Worm (Caenorhabditis elegans) whole organism, young adult: Measurements from ENCODE around the gene glb-6.

Source experiments
- B0261.1 ChIP-seq: sonication (generic microtip); optimal IDR thresholded peaks from 2 replicates; lab custom pipeline; 2016; ENCODE audit warnings: mild to moderate bottlenecking, missing genetic modification characterization, moderate library complexity, missing compliant biosample characterization
- B0336.3 ChIP-seq: fragments of 200-800 bp; sonication (Bioruptor generic); IDR thresholded peaks from 2 replicates; pipeline ENCODE4 v1.3.6; 2022; ENCODE audit warnings: missing genetic modification characterization, missing compliant biosample characterization
- F23B12.7 ChIP-seq: sonication (generic microtip); optimal IDR thresholded peaks from 2 replicates; lab custom pipeline; 2017; ENCODE audit warnings: missing genetic modification characterization, mild to moderate bottlenecking, missing compliant biosample characterization, antibody characterized with exemption, moderate library complexity; ENCODE audit not compliant: insufficient read depth
- F37B4.10 ChIP-seq: fragments of 200-800 bp; sonication (Bioruptor generic); IDR thresholded peaks from 2 replicates; pipeline ENCODE4 v1.3.6; 2022; ENCODE audit warnings: missing genetic modification characterization, missing compliant biosample characterization
- K11D2.4 ChIP-seq: fragments of 200-800 bp; sonication (Bioruptor generic); IDR thresholded peaks from 2 replicates; pipeline ENCODE4 v1.3.6; 2022; ENCODE audit warnings: missing genetic modification reagents, missing genetic modification characterization, missing compliant biosample characterization
- Y53F4B.3 ChIP-seq: fragments of 200-800 bp; sonication (Bioruptor generic); IDR thresholded peaks from 2 replicates; pipeline ENCODE4 v1.3.6; 2022; ENCODE audit warnings: missing genetic modification reagents, missing genetic modification characterization, missing compliant biosample characterization
- Y53G8AR.9 ChIP-seq: fragments of 200-800 bp; sonication (Bioruptor generic); conservative IDR thresholded peaks from 2 replicates; pipeline ENCODE4 v1.3.6; 2022; ENCODE audit warnings: missing genetic modification reagents, missing genetic modification characterization, missing compliant biosample characterization
- Y79H2A.3 ChIP-seq: fragments of 200-800 bp; sonication (Bioruptor generic); conservative IDR thresholded peaks from 2 replicates; pipeline ENCODE4 v1.3.6; 2022; ENCODE audit warnings: missing genetic modification reagents, missing genetic modification characterization, missing compliant biosample characterization
- aptf-3 ChIP-seq: fragments of 200-800 bp; sonication (Bioruptor generic); IDR thresholded peaks from 2 replicates; pipeline ENCODE4 v1.3.6; 2022; ENCODE audit warnings: missing genetic modification characterization, missing compliant biosample characterization
- attf-5 ChIP-seq: fragments of 200-800 bp; sonication (Bioruptor generic); optimal IDR thresholded peaks from 2 replicates; lab custom pipeline; 2018; ENCODE audit warnings: mild to moderate bottlenecking, missing genetic modification characterization, missing compliant biosample characterization
- attf-6 ChIP-seq: fragments of 200-800 bp; sonication (Bioruptor generic); IDR thresholded peaks from 2 replicates; pipeline ENCODE4 v1.3.6; 2022; ENCODE audit warnings: missing genetic modification reagents, missing genetic modification characterization, missing compliant biosample characterization
- bed-2 ChIP-seq: fragments of 200-800 bp; sonication (Bioruptor generic); IDR thresholded peaks from 2 replicates; pipeline ENCODE4 v1.3.6; 2022; ENCODE audit warnings: missing genetic modification reagents, missing genetic modification characterization, missing compliant biosample characterization
- cebp-1 ChIP-seq, 2 experiments: fragments of 200-800 bp in 1 of 2; sonication (Bioruptor generic) in 1 of 2; sonication (generic microtip) in 1 of 2; IDR thresholded peaks in 1 of 2; optimal IDR thresholded peaks in 1 of 2; 2 replicates each; pipeline versions ENCODE4 v1.3.6 to Lab custom; 2017 to 2022; ENCODE audit warnings: missing compliant biosample characterization in 2 of 2, missing genetic modification characterization in 2 of 2, mild to moderate bottlenecking in 1 of 2, missing genetic modification reagents in 1 of 2, moderate library complexity in 1 of 2
- ceh-100 ChIP-seq: fragments of 200-800 bp; sonication (Bioruptor generic); IDR thresholded peaks from 2 replicates; pipeline ENCODE4 v1.3.6; 2022; ENCODE audit warnings: missing genetic modification reagents, missing genetic modification characterization, missing compliant biosample characterization
- ceh-40 ChIP-seq: fragments of 200-800 bp; sonication (Bioruptor generic); IDR thresholded peaks from 2 replicates; pipeline ENCODE4 v1.3.6; 2022; ENCODE audit warnings: missing genetic modification characterization, missing compliant biosample characterization
- ceh-58 ChIP-seq: fragments of 200-800 bp; sonication (Bioruptor generic); IDR thresholded peaks from 2 replicates; pipeline ENCODE4 v1.3.6; 2022; ENCODE audit warnings: missing genetic modification characterization, missing compliant biosample characterization
- ceh-91 ChIP-seq: fragments of 200-800 bp; sonication (Bioruptor generic); IDR thresholded peaks from 2 replicates; pipeline ENCODE4 v1.3.6; 2022; ENCODE audit warnings: missing genetic modification reagents, missing genetic modification characterization, missing compliant biosample characterization
- chd-7 ChIP-seq: sonication (generic microtip); optimal IDR thresholded peaks from 2 replicates; lab custom pipeline; 2016; ENCODE audit warnings: mild to moderate bottlenecking, missing genetic modification characterization, moderate library complexity, missing compliant biosample characterization
- dox-1 ChIP-seq: fragments of 200-800 bp; sonication (Bioruptor generic); IDR thresholded peaks from 2 replicates; pipeline ENCODE4 v1.3.6; 2022; ENCODE audit warnings: missing genetic modification reagents, missing genetic modification characterization, missing compliant biosample characterization
- egl-18 ChIP-seq: fragments of 200-800 bp; sonication (Bioruptor generic); IDR thresholded peaks from 2 replicates; pipeline ENCODE4 v1.3.6; 2022; ENCODE audit warnings: missing genetic modification reagents, missing genetic modification characterization, missing compliant biosample characterization
- ets-4 ChIP-seq: fragments of 200-800 bp; sonication (Bioruptor generic); optimal IDR thresholded peaks from 2 replicates; lab custom pipeline; 2018; ENCODE audit warnings: mild to moderate bottlenecking, missing genetic modification characterization, missing compliant biosample characterization
- fkh-3 ChIP-seq: sonication (generic microtip); optimal IDR thresholded peaks from 2 replicates; lab custom pipeline; 2016; ENCODE audit warnings: mild to moderate bottlenecking, missing genetic modification characterization, missing compliant biosample characterization
- gei-17 ChIP-seq: fragments of 200-800 bp; sonication (Bioruptor generic); optimal IDR thresholded peaks from 2 replicates; lab custom pipeline; 2018; ENCODE audit warnings: mild to moderate bottlenecking, missing genetic modification characterization, missing compliant biosample characterization
- him-1 ChIP-seq: sonication (generic microtip); optimal IDR thresholded peaks from 2 replicates; lab custom pipeline; 2016; ENCODE audit warnings: missing genotype, missing genetic modification reagents, missing genetic modification characterization, missing compliant biosample characterization
- hlh-12 ChIP-seq: sonication (generic microtip); optimal IDR thresholded peaks from 2 replicates; lab custom pipeline; 2016; ENCODE audit warnings: missing genetic modification characterization, missing compliant biosample characterization
- hsf-1 ChIP-seq: fragments of 200-800 bp; sonication (Bioruptor generic); IDR thresholded peaks from 2 replicates; pipeline ENCODE4 v1.3.6; 2022; ENCODE audit warnings: missing genetic modification reagents, missing genetic modification characterization, missing compliant biosample characterization
- lin-35 ChIP-seq, 3 experiments: fragments of 150-350 bp in 2 of 3; sonication (generic microtip) in 1 of 3; optimal IDR thresholded peaks; 2 replicates each; lab custom pipeline; 2014 to 2018; ENCODE audit warnings: missing biosample characterization in 3 of 3, missing genetic modification characterization in 3 of 3, missing genetic modification reagents in 3 of 3
- lin-40 ChIP-seq: sonication (generic microtip); optimal IDR thresholded peaks from 2 replicates; lab custom pipeline; 2016; ENCODE audit warnings: missing genetic modification characterization, mild to moderate bottlenecking, missing compliant biosample characterization, missing genotype, missing genetic modification reagents
- lin-54 ChIP-seq: fragments of 200-800 bp; sonication (Bioruptor generic); optimal IDR thresholded peaks from 2 replicates; lab custom pipeline; 2018; ENCODE audit warnings: mild to moderate bottlenecking, missing genetic modification characterization, missing compliant biosample characterization
- lir-1 ChIP-seq: fragments of 200-800 bp; sonication (Bioruptor generic); conservative IDR thresholded peaks from 2 replicates; pipeline ENCODE4 v1.3.6; 2022; ENCODE audit warnings: missing genetic modification reagents, missing genetic modification characterization, missing compliant biosample characterization
- madf-10 ChIP-seq: sonication (generic microtip); optimal IDR thresholded peaks from 2 replicates; lab custom pipeline; 2016; ENCODE audit warnings: mild to moderate bottlenecking, missing genetic modification characterization, missing compliant biosample characterization
- madf-6 ChIP-seq: fragments of 200-800 bp; sonication (Bioruptor generic); IDR thresholded peaks from 2 replicates; pipeline ENCODE4 v1.3.6; 2022; ENCODE audit warnings: missing genetic modification reagents, missing genetic modification characterization, missing compliant biosample characterization
- madf-8 ChIP-seq: fragments of 200-800 bp; sonication (Bioruptor generic); conservative IDR thresholded peaks from 2 replicates; pipeline ENCODE4 v1.3.6; 2022; ENCODE audit warnings: missing genetic modification reagents, missing genetic modification characterization, missing compliant biosample characterization
- mcd-1 ChIP-seq: fragments of 200-800 bp; sonication (Bioruptor generic); IDR thresholded peaks from 2 replicates; pipeline ENCODE4 v1.3.6; 2022; ENCODE audit warnings: missing genetic modification reagents, missing genetic modification characterization, missing compliant biosample characterization
- nfya-1 ChIP-seq: sonication (generic microtip); optimal IDR thresholded peaks from 2 replicates; lab custom pipeline; 2017; ENCODE audit warnings: antibody characterized with exemption, missing compliant biosample characterization, missing genetic modification characterization, borderline replicate concordance; ENCODE audit not compliant: insufficient read depth
- nfyb-1 ChIP-seq: fragments of 200-800 bp; sonication (Bioruptor generic); IDR thresholded peaks from 2 replicates; pipeline ENCODE4 v1.3.6; 2022; ENCODE audit warnings: missing genetic modification reagents, missing genetic modification characterization, missing compliant biosample characterization
- nhr-179 ChIP-seq: sonication (generic microtip); optimal IDR thresholded peaks from 2 replicates; lab custom pipeline; 2016; ENCODE audit warnings: mild to moderate bottlenecking, missing genetic modification characterization, missing compliant biosample characterization
- nhr-90 ChIP-seq: sonication (generic microtip); optimal IDR thresholded peaks from 2 replicates; lab custom pipeline; 2016; ENCODE audit warnings: missing genotype, mild to moderate bottlenecking, missing genetic modification characterization, missing compliant biosample characterization
- repo-1 ChIP-seq: sonication (generic microtip); optimal IDR thresholded peaks from 2 replicates; lab custom pipeline; 2017; ENCODE audit warnings: mild to moderate bottlenecking, missing genetic modification characterization, missing compliant biosample characterization
- rpc-1 ChIP-seq, 2 experiments: fragments of 150-350 bp in 1 of 2; sonication (generic microtip) in 1 of 2; optimal IDR thresholded peaks; 2 replicates each; lab custom pipeline; 2014 to 2018; ENCODE audit warnings: missing biosample characterization in 1 of 2, missing genetic modification characterization in 1 of 2, missing genetic modification reagents in 1 of 2, missing genotype in 1 of 2
- snpc-1.1 ChIP-seq: sonication (generic microtip); optimal IDR thresholded peaks from 2 replicates; lab custom pipeline; 2017; ENCODE audit warnings: missing genetic modification characterization, mild to moderate bottlenecking, missing compliant biosample characterization, antibody characterized with exemption, moderate library complexity, missing genotype, missing genetic modification reagents; ENCODE audit not compliant: insufficient read depth
- somi-1 ChIP-seq: fragments of 200-800 bp; sonication (Bioruptor generic); optimal IDR thresholded peaks from 2 replicates; lab custom pipeline; 2018; ENCODE audit warnings: mild to moderate bottlenecking, missing genetic modification characterization, missing compliant biosample characterization
- tlf-1 ChIP-seq: fragments of 200-800 bp; sonication (Bioruptor generic); optimal IDR thresholded peaks from 2 replicates; lab custom pipeline; 2018; ENCODE audit warnings: mild to moderate bottlenecking, missing genetic modification characterization, missing compliant biosample characterization
- unc-62 ChIP-seq: fragments of 150-350 bp; optimal IDR thresholded peaks from 2 replicates; lab custom pipeline; 2014; ENCODE audit warnings: missing biosample characterization, missing genetic modification reagents, missing genetic modification characterization
- ztf-18 ChIP-seq: sonication (generic microtip); optimal IDR thresholded peaks from 2 replicates; lab custom pipeline; 2016; ENCODE audit warnings: missing genotype, mild to moderate bottlenecking, missing genetic modification characterization, missing compliant biosample characterization
- ztf-28 ChIP-seq: fragments of 200-800 bp; sonication (Bioruptor generic); IDR thresholded peaks from 2 replicates; pipeline ENCODE4 v1.3.6; 2022; ENCODE audit warnings: missing genetic modification reagents, missing genetic modification characterization, missing compliant biosample characterization
- ztf-6 ChIP-seq: fragments of 200-800 bp; sonication (Bioruptor generic); IDR thresholded peaks from 2 replicates; pipeline ENCODE4 v1.3.6; 2022; ENCODE audit warnings: missing genetic modification reagents, missing genetic modification characterization, missing compliant biosample characterization

The glb-6 gene

DNA sequence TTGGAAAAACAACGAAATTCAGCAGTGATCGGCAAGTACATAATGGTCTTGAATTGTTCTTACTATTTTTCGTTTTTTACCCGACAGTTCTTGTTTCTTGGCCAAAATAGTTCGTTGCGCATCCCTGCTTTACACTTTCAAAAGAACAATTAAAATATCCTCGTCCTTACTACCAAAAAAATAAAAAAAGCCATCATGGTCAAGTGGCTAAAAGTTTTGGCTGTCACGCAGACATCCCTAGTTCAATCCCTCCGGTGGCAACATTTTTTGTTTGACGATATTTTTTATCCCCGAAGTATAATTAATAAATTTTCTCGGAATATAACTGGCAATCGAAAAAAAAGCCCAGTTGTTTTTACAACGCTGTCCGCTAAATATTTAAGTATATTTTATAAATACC lies 21.6 kb upstream of the glb-6 start (continued):
- TF ChIP-seq nfya-1 (tag; lab: Kevin White, UChicago) (no peak), lin-54 (peak; percentile 56), ztf-6 (GFP tag; lab: Robert Waterston, UW) (no peak), gei-17 (GFP tag; lab: Kevin White, UChicago) (no peak), ceh-100 (GFP tag; lab: Robert Waterston, UW) (peak; percentile 50; the same call in 1 of the 2 replicates), cebp-1 (GFP tag; IDR thresholded peaks at IDR 0.05; lab: Robert Waterston, UW) (no peak), cebp-1 (tag; optimal IDR thresholded peaks at IDR 0.05; lab: Kevin White, UChicago) (no peak), lin-35 (GFP tag; optimal IDR thresholded peaks at IDR 0.05; lab: Kevin White, UChicago) (no peak), repo-1 (tag; lab: Kevin White, UChicago) (peak; percentile 29), madf-6 (GFP tag; lab: Robert Waterston, UW) (peak; percentile 77), K11D2.4 (no peak), B0261.1 (tag; lab: Kevin White, UChicago) (peak; percentile 67), somi-1 (GFP tag; lab: Kevin White, UChicago) (no peak), lin-40 (tag; lab: Kevin White, UChicago) (no peak), fkh-3 (peak; percentile 69), dox-1 (GFP tag; lab: Robert Waterston, UW) (0 out of 2 replicates have a peak, but pooled peaks have one; percentile 30), ztf-28 (GFP tag; lab: Robert Waterston, UW) (0 out of 2 replicates have a peak, but pooled peaks have one; percentile 55), ceh-91 (GFP tag; lab: Robert Waterston, UW) (peak; percentile 29; the same call in 1 of the 2 replicates), nfyb-1 (peak; percentile 48; the same call in 1 of the 2 replicates), attf-6 (GFP tag; lab: Robert Waterston, UW) (peak; percentile 76; the same call in 1 of the 2 replicates), F23B12.7 (tag; lab: Kevin White, UChicago) (no peak), hlh-12 (tag; lab: Kevin White, UChicago) (no peak), snpc-1.1 (peak; percentile 68), nhr-179 (tag; lab: Kevin White, UChicago) (no peak), lir-1 (GFP tag; lab: Robert Waterston, UW) (no peak), tlf-1 (GFP tag; lab: Kevin White, UChicago) (no peak), mcd-1 (GFP tag; lab: Robert Waterston, UW) (no peak), madf-8 (no peak), Y79H2A.3 (GFP tag; lab: Robert Waterston, UW) (no peak), him-1 (tag; lab: Kevin White, UChicago) (peak; percentile 52), chd-7 (peak; percentile 61), ets-4 (GFP tag; lab: Kevin White, UChicago) (no peak), rpc-1 (optimal IDR thresholded peaks at IDR 0.05; lab: Kevin White, UChicago) (peak; percentile 73), rpc-1 (tag; optimal IDR thresholded peaks at IDR 0.05; lab: Kevin White, UChicago) (peak; percentile 93), egl-18 (GFP tag; lab: Robert Waterston, UW) (no peak), madf-10 (tag; lab: Kevin White, UChicago) (no peak), F37B4.10 (no peak), ceh-40 (GFP tag; lab: Robert Waterston, UW) (0 out of 2 replicates have a peak, but pooled peaks have one; percentile 75), nhr-90 (tag; lab: Kevin White, UChicago) (peak; percentile 60), hsf-1 (GFP tag; lab: Robert Waterston, UW) (peak; percentile 61; the same call in 1 of the 2 replicates), bed-2 (GFP tag; lab: Robert Waterston, UW) (no peak), attf-5 (GFP tag; lab: Kevin White, UChicago) (peak; percentile 46), Y53G8AR.9 (GFP tag; lab: Robert Waterston, UW) (no peak; the same call in 1 of the 2 replicates), Y53F4B.3 (peak; percentile 68; the same call in 1 of the 2 replicates), B0336.3 (GFP tag; lab: Robert Waterston, UW) (peak; percentile 95), ceh-58 (no peak), aptf-3 (no peak), ztf-18 (tag; lab: Kevin White, UChicago) (peak; percentile 59), unc-62 (GFP tag; lab: Kevin White, UChicago) (no peak)
